Fruit fly (Drosophila melanogaster): ENCODE results near the gene glo.
A peak's percentile ranks its signal among the peaks of the same experiment; 100 is the strongest.

The glo gene

dm6 chr3R:11780181-11780688 is 39.0 kb downstream of the glo start (continued):
- no peak for TF ChIP-seq vfl (GFP tag; optimal IDR thresholded peaks at IDR 0.05)
- TF ChIP-seq stwl (tag; optimal IDR thresholded peaks at IDR 0.05): peak; percentile 73
- TF ChIP-seq onecut (GFP tag; IDR thresholded peaks at IDR 0.05): peak; percentile 90
- no peak for TF ChIP-seq HLHmδ (GFP tag; optimal IDR thresholded peaks at IDR 0.05)
- TF ChIP-seq tll (GFP tag; optimal IDR thresholded peaks at IDR 0.05): peak in 1 of 2 experiments; percentile 12
- 0 out of 4 replicates have a peak, but pooled peaks have one; percentile 45 for TF ChIP-seq chinmo (GFP tag; IDR thresholded peaks at IDR 0.05; ENCODE audit: partially characterized antibody)
- peak; percentile 95 for TF ChIP-seq CG2875 (GFP tag; optimal IDR thresholded peaks at IDR 0.05)
- TF ChIP-seq CG7745 (tag; optimal IDR thresholded peaks at IDR 0.05): peak; percentile 23
- TF ChIP-seq Hmx (GFP tag; optimal IDR thresholded peaks at IDR 0.05): no peak
- TF ChIP-seq cas (GFP tag; IDR thresholded peaks at IDR 0.05): no peak
- TF ChIP-seq CG15269 (tag; optimal IDR thresholded peaks at IDR 0.05): peak; percentile 78
- peak; percentile 81 for TF ChIP-seq CG4707 (GFP tag; optimal IDR thresholded peaks at IDR 0.05)
- TF ChIP-seq CG7271 (tag; optimal IDR thresholded peaks at IDR 0.05): peak; percentile 94
- peak; percentile 19 for TF ChIP-seq Fer2 (tag; optimal IDR thresholded peaks at IDR 0.05)
- TF ChIP-seq lola (GFP tag; optimal IDR thresholded peaks at IDR 0.05): peak in 1 of 3 experiments; percentile 100
- no peak for TF ChIP-seq sna (GFP tag; IDR thresholded peaks at IDR 0.05; ENCODE audit: partially characterized antibody)
- TF ChIP-seq CG8765 (GFP tag; IDR thresholded peaks at IDR 0.05): peak; percentile 75
- TF ChIP-seq Fer3 (tag; optimal IDR thresholded peaks at IDR 0.05): peak; percentile 70
- TF ChIP-seq vvl (GFP tag; IDR thresholded peaks at IDR 0.05): peak; percentile 96
- TF ChIP-seq CG18619 (GFP tag; optimal IDR thresholded peaks at IDR 0.05): peak; percentile 87
- TF ChIP-seq Dbx (GFP tag; IDR thresholded peaks at IDR 0.05): no peak
- no peak for TF ChIP-seq eyg (GFP tag; optimal IDR thresholded peaks at IDR 0.05)

DNA sequence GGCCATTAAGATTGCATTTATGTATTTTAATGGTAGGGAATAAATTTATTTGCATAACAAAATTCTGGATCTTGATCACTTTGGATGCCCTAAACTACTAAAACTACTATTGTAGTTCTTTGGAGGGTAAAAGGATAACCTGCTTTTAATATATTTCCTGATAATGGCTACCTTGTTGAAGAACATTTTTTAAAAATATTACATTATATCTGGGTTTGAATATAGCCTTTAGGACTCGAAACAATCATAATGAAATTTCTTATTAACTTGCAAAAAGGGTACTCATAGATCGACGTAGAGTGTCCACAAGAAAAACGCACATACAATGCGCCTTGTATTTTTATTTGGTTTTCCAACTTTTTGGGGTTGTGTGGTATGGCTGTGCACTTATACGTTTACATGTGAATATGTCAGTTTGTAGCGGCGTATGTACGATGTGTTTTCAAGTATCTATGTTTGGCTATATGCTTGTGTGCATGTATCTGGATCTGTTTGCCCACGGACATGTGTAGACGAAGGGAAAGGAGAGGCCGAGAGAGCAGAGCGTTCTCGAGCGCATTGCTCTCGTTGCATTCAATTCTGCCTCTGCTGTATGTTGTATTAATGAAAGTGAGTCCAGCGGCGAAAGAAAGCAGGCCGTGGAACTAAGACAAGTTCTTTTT is 39.7 kb downstream of the glo start:
- TF ChIP-seq CG12236 (GFP tag; optimal IDR thresholded peaks at IDR 0.05) (peak; percentile 46), pan (optimal IDR thresholded peaks at IDR 0.05) (no peak), pan (GFP tag; optimal IDR thresholded peaks at IDR 0.05 in 1 of 2, IDR thresholded peaks at IDR 0.05 in 1 of 2) (peak in 1 of 2 experiments; percentile 50), CG17359 (tag; optimal IDR thresholded peaks at IDR 0.05) (peak; percentile 71), unc-4 (GFP tag; IDR thresholded peaks at IDR 0.05; ENCODE audit: partially characterized antibody) (no peak), CG6813 (GFP tag; optimal IDR thresholded peaks at IDR 0.05) (peak; percentile 15), CG32772 (GFP tag; IDR thresholded peaks at IDR 0.05) (0 out of 2 replicates have a peak, but pooled peaks have one; percentile 19), Lim3 (GFP tag; IDR thresholded peaks at IDR 0.05) (no peak), amos (GFP tag; IDR thresholded peaks at IDR 0.05; ENCODE audit: partially characterized antibody) (no peak), tap (tag; optimal IDR thresholded peaks at IDR 0.05) (peak; percentile 43), CG5245 (GFP tag; optimal IDR thresholded peaks at IDR 0.05) (peak; percentile 50), CG33557 (GFP tag; optimal IDR thresholded peaks at IDR 0.05) (peak; percentile 78), CG17912 (GFP tag; optimal IDR thresholded peaks at IDR 0.05) (no peak), CG5953 (GFP tag; IDR thresholded peaks at IDR 0.05) (peak; percentile 50; the same call in 1 of the 2 replicates), CG30020 (tag; optimal IDR thresholded peaks at IDR 0.05) (peak; percentile 10), CG13624 (GFP tag; optimal IDR thresholded peaks at IDR 0.05) (no peak), tll (GFP tag; optimal IDR thresholded peaks at IDR 0.05) (peak in 1 of 2 experiments; percentile 77), CG12659 (GFP tag; optimal IDR thresholded peaks at IDR 0.05) (peak; percentile 48), nerfin-2 (GFP tag; IDR thresholded peaks at IDR 0.05; ENCODE audit: partially characterized antibody) (no peak), CG16779 (GFP tag; IDR thresholded peaks at IDR 0.05) (no peak), CG14441 (GFP tag; IDR thresholded peaks at IDR 0.05) (peak; percentile 40; the same call in 1 of the 2 replicates), CG7372 (GFP tag; IDR thresholded peaks at IDR 0.05) (peak; percentile 43; the same call in 1 of the 2 replicates), CG12104 (GFP tag; optimal IDR thresholded peaks at IDR 0.05) (peak; percentile 63), da (GFP tag; optimal IDR thresholded peaks at IDR 0.05) (no peak), CG2116 (GFP tag; optimal IDR thresholded peaks at IDR 0.05) (peak; percentile 40), CG31365 (tag; optimal IDR thresholded peaks at IDR 0.05) (no peak), Neu2 (GFP tag; optimal IDR thresholded peaks at IDR 0.05; ENCODE audit: borderline replicate concordance) (no peak)
